Fruit fly (Drosophila melanogaster) Kc167 (cell line): ENCODE measurements around the gene CG32137.

Source experiments
- Myc ChIP-seq: fragments of >200 bp; optimal IDR thresholded peaks from 2 replicates; lab custom pipeline; 2017; ENCODE audit warnings: missing external identifiers
- Sin3A ChIP-seq: fragments of >200 bp; optimal IDR thresholded peaks from 2 replicates; lab custom pipeline; 2018; ENCODE audit warnings: missing external identifiers
- psq ChIP-seq: fragments of >200 bp; optimal IDR thresholded peaks from 2 replicates; lab custom pipeline; 2017; ENCODE audit warnings: missing external identifiers

dm6 chr3L:13936771-13937170 is 2.3 kb upstream of the CG32137 start:
- TF ChIP-seq psq (lab: Kevin White, UChicago) (no peak), Myc (no peak), Sin3A (lab: Kevin White, UChicago) (no peak)
